Worm (Caenorhabditis elegans): Measurements from ENCODE around the gene C31C9.9.

ce11 chrII:13632238-13632637 is 22.6 kb upstream of the C31C9.9 start, which contains the start of gene tag-10:
- TF ChIP-seq B0310.2 (tag; optimal IDR thresholded peaks at IDR 0.05) (no peak), ama-1 (optimal IDR thresholded peaks at IDR 0.05) (no peak), sea-1 (GFP tag; conservative IDR thresholded peaks at IDR 0.05) (no peak), hmg-4 (GFP tag; optimal IDR thresholded peaks at IDR 0.05) (no peak)
